Fruit fly (Drosophila melanogaster) whole organism: ENCODE data around the gene Awh.

Experiments used
- CG8478 ChIP-seq: fragments of >200 bp; optimal IDR thresholded peaks from 2 replicates; lab custom pipeline; 2018; ENCODE audit warnings: inconsistent platforms
- Dll ChIP-seq: fragments of >200 bp; optimal IDR thresholded peaks from 2 replicates; lab custom pipeline; 2017
- pan ChIP-seq: fragments of >200 bp; optimal IDR thresholded peaks from 2 replicates; lab custom pipeline; 2017
- psq ChIP-seq: fragments of >200 bp; optimal IDR thresholded peaks from 2 replicates; lab custom pipeline; 2017
- usp ChIP-seq: fragments of >200 bp; optimal IDR thresholded peaks from 2 replicates; lab custom pipeline; 2017; ENCODE audit warnings: missing biosample characterization, missing genetic modification characterization, mixed read lengths

- TF ChIP-seq psq (no peak), pan (lab: Kevin White, UChicago) (no peak), usp (GFP tag; lab: Kevin White, UChicago) (no peak), CG8478 (lab: Kevin White, UChicago) (no peak), Dll (lab: Kevin White, UChicago) (no peak)
These were observed 22.0 kb downstream of the Awh start for dm6 chr3L:3868014-3868413.
